Worm (Caenorhabditis elegans): ENCODE measurements around the gene str-231.

DNA sequence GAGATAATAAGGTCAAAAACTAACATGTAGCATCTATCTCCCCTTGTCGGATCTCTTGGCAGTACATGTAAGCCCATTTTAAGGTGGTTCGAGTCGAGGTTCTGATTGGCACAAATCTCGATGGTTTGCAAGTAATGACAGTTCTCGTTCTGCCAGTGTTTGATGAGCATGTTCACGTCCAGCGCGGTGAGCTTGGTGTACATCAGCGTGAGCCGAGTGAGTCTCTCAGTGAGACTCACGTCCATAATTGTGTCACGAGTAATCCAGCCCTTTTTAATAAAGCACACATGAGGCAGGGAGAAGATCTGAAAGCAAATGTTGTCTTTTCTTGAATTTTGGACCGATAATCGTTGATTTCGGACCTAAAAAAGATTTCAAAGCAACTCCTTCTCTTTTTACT is 25.4 kb upstream of the str-231 start, which contains the start of gene T10C6.16:
- no peak for TF ChIP-seq dao-5 (tag; optimal IDR thresholded peaks at IDR 0.05)
- no peak for TF ChIP-seq W03F9.2 (tag; optimal IDR thresholded peaks at IDR 0.05)
- TF ChIP-seq him-1 (tag; optimal IDR thresholded peaks at IDR 0.05) = no peak
